Worm (Caenorhabditis elegans) whole organism, L1 larva: ENCODE measurements around the gene pod-1.

Experiments used
- C16A3.4 ChIP-seq: fragments of 150-350 bp; optimal IDR thresholded peaks from 2 replicates; lab custom pipeline; 2014; ENCODE audit warnings: missing biosample characterization, missing genetic modification characterization
- Y116A8C.19 ChIP-seq: sonication (generic microtip); optimal IDR thresholded peaks from 2 replicates; lab custom pipeline; 2016; ENCODE audit warnings: missing compliant biosample characterization, missing genetic modification characterization, borderline replicate concordance
- aha-1 ChIP-seq: fragments of 150-350 bp; optimal IDR thresholded peaks from 2 replicates; lab custom pipeline; 2014; ENCODE audit warnings: missing biosample characterization, missing genetic modification characterization
- aly-2 ChIP-seq: fragments of 150-350 bp; optimal IDR thresholded peaks from 2 replicates; lab custom pipeline; 2014; ENCODE audit warnings: missing biosample characterization, missing genetic modification characterization
- blmp-1 ChIP-seq: fragments of 150-350 bp; optimal IDR thresholded peaks from 2 replicates; lab custom pipeline; 2014; ENCODE audit warnings: missing biosample characterization, missing genetic modification characterization
- dpl-1 ChIP-seq, 3 experiments: fragments of 150-350 bp in 2 of 3; sonication (generic microtip) in 1 of 3; optimal IDR thresholded peaks; 2 replicates each; lab custom pipeline; 2014 to 2017; ENCODE audit warnings: missing biosample characterization in 3 of 3, missing genetic modification characterization in 3 of 3, missing genetic modification reagents in 3 of 3
- efl-1 ChIP-seq, 4 experiments: fragments of 150-350 bp; optimal IDR thresholded peaks in 3 of 4; peaks in 1 of 4; 1 replicate in 1 of 4; 2 replicates in 3 of 4; lab custom pipeline; 2014; ENCODE audit warnings: missing biosample characterization in 2 of 4, missing genetic modification characterization in 2 of 4, missing genetic modification reagents in 2 of 4
- efl-3 ChIP-seq: fragments of 200-800 bp; sonication (Bioruptor generic); optimal IDR thresholded peaks from 2 replicates; lab custom pipeline; 2018; ENCODE audit warnings: mild to moderate bottlenecking, missing genetic modification characterization, missing compliant biosample characterization
- egl-27 ChIP-seq, 2 experiments: fragments of 150-350 bp in 1 of 2; sonication (generic microtip); optimal IDR thresholded peaks; 3 replicates each; lab custom pipeline; 2017 to 2018; ENCODE audit warnings: missing biosample characterization in 2 of 2, missing genetic modification characterization in 2 of 2, missing genetic modification reagents in 2 of 2
- elt-3 ChIP-seq, 6 experiments: fragments of 150-350 bp in 1 of 6; sonication (generic microtip); optimal IDR thresholded peaks; 2 replicates each; lab custom pipeline; 2017 to 2018; ENCODE audit warnings: missing biosample characterization in 6 of 6, missing genetic modification characterization in 6 of 6, inconsistent platforms in 1 of 6
- ets-5 ChIP-seq: fragments of 200-800 bp; sonication (Bioruptor generic); IDR thresholded peaks from 2 replicates; pipeline ENCODE4 v1.3.6; 2022; ENCODE audit warnings: missing genetic modification characterization, missing compliant biosample characterization
- fkh-4 ChIP-seq: sonication (generic microtip); optimal IDR thresholded peaks from 2 replicates; lab custom pipeline; 2016; ENCODE audit warnings: missing compliant biosample characterization, missing genetic modification characterization, borderline replicate concordance
- fkh-8 ChIP-seq: sonication (generic microtip); optimal IDR thresholded peaks from 2 replicates; lab custom pipeline; 2016; ENCODE audit warnings: mild to moderate bottlenecking, missing genetic modification characterization, missing compliant biosample characterization
- grh-1 ChIP-seq: fragments of 200-800 bp; sonication (Bioruptor generic); IDR thresholded peaks from 2 replicates; pipeline ENCODE4 v1.3.6; 2022; ENCODE audit warnings: missing genetic modification reagents, missing genetic modification characterization, missing compliant biosample characterization
- hlh-4 ChIP-seq: sonication (generic microtip); optimal IDR thresholded peaks from 2 replicates; lab custom pipeline; 2016; ENCODE audit warnings: mild to moderate bottlenecking, missing genetic modification characterization, missing compliant biosample characterization
- hpl-2 ChIP-seq: fragments of 150-350 bp; optimal IDR thresholded peaks from 2 replicates; lab custom pipeline; 2014; ENCODE audit warnings: missing biosample characterization, missing genetic modification reagents, missing genetic modification characterization
- jun-1 ChIP-seq: fragments of 150-350 bp; optimal IDR thresholded peaks from 2 replicates; lab custom pipeline; 2014; ENCODE audit warnings: missing biosample characterization, missing genetic modification reagents, missing genetic modification characterization
- lin-14 ChIP-seq: fragments of 200-800 bp; sonication (Bioruptor generic); optimal IDR thresholded peaks from 2 replicates; lab custom pipeline; 2018; ENCODE audit warnings: mild to moderate bottlenecking, missing genetic modification characterization, moderate library complexity, missing compliant biosample characterization
- lin-15B ChIP-seq: fragments of 150-350 bp; sonication (generic microtip); optimal IDR thresholded peaks from 3 replicates; lab custom pipeline; 2014; ENCODE audit warnings: missing biosample characterization, missing genetic modification characterization
- lir-3 ChIP-seq: sonication (generic microtip); optimal IDR thresholded peaks from 2 replicates; lab custom pipeline; 2016; ENCODE audit warnings: mild to moderate bottlenecking, missing genetic modification characterization, moderate library complexity, missing compliant biosample characterization; ENCODE audit not compliant: poor library complexity
- mab-9 ChIP-seq: fragments of 200-800 bp; sonication (Bioruptor generic); IDR thresholded peaks from 2 replicates; pipeline ENCODE4 v1.3.6; 2022; ENCODE audit warnings: missing genetic modification reagents, missing genetic modification characterization, missing compliant biosample characterization
- mdl-1 ChIP-seq, 2 experiments: fragments of 150-350 bp; optimal IDR thresholded peaks; 2 replicates each; lab custom pipeline; 2014 to 2017; ENCODE audit warnings: missing biosample characterization in 2 of 2, missing genetic modification characterization in 2 of 2, inconsistent platforms in 1 of 2
- mep-1 ChIP-seq: fragments of 150-350 bp; optimal IDR thresholded peaks from 2 replicates; lab custom pipeline; 2014; ENCODE audit warnings: missing biosample characterization, missing genetic modification characterization
- nhr-11 ChIP-seq: fragments of 150-350 bp; optimal IDR thresholded peaks from 2 replicates; lab custom pipeline; 2014; ENCODE audit warnings: missing biosample characterization, missing genetic modification characterization
- nhr-12 ChIP-seq: sonication (generic microtip); optimal IDR thresholded peaks from 2 replicates; lab custom pipeline; 2017; ENCODE audit warnings: missing biosample characterization, missing genetic modification characterization
- nhr-20 ChIP-seq: sonication (generic microtip); optimal IDR thresholded peaks from 2 replicates; lab custom pipeline; 2016; ENCODE audit warnings: mild to moderate bottlenecking, missing genetic modification characterization, missing compliant biosample characterization
- nhr-237 ChIP-seq: fragments of 150-350 bp; optimal IDR thresholded peaks from 2 replicates; lab custom pipeline; 2014; ENCODE audit warnings: missing biosample characterization, missing genetic modification characterization
- nhr-77 ChIP-seq: fragments of 150-350 bp; optimal IDR thresholded peaks from 2 replicates; lab custom pipeline; 2014; ENCODE audit warnings: missing biosample characterization, missing genetic modification characterization
- nhr-84 ChIP-seq: sonication (generic microtip); optimal IDR thresholded peaks from 2 replicates; lab custom pipeline; 2017; ENCODE audit warnings: missing biosample characterization, missing genetic modification characterization
- nhr-85 ChIP-seq: sonication (generic microtip); peaks from one replicate; lab custom pipeline; 2016; ENCODE audit warnings: missing genetic modification characterization, inconsistent platforms, missing compliant biosample characterization
- nhr-90 ChIP-seq: sonication (generic microtip); optimal IDR thresholded peaks from 2 replicates; lab custom pipeline; 2016; ENCODE audit warnings: mild to moderate bottlenecking, missing genetic modification characterization, missing compliant biosample characterization; ENCODE audit not compliant: poor library complexity
- pax-3 ChIP-seq: fragments of 200-800 bp; sonication (Bioruptor generic); optimal IDR thresholded peaks from 2 replicates; lab custom pipeline; 2018; ENCODE audit warnings: mild to moderate bottlenecking, missing genetic modification characterization, moderate library complexity, missing compliant biosample characterization
- pqm-1 ChIP-seq: sonication (generic microtip); optimal IDR thresholded peaks from 3 replicates; lab custom pipeline; 2017; ENCODE audit warnings: missing biosample characterization, missing genetic modification characterization
- skn-1 ChIP-seq: fragments of 150-350 bp; optimal IDR thresholded peaks from 2 replicates; lab custom pipeline; 2014; ENCODE audit warnings: missing biosample characterization, missing genetic modification characterization
- snu-23 ChIP-seq: sonication (generic microtip); optimal IDR thresholded peaks from 2 replicates; lab custom pipeline; 2016; ENCODE audit warnings: missing genetic modification characterization, missing compliant biosample characterization
- sox-4 ChIP-seq: sonication (generic microtip); optimal IDR thresholded peaks from 2 replicates; lab custom pipeline; 2016; ENCODE audit warnings: missing genetic modification characterization, missing compliant biosample characterization
- sptf-1 ChIP-seq: fragments of 150-350 bp; optimal IDR thresholded peaks from 2 replicates; lab custom pipeline; 2014; ENCODE audit warnings: missing biosample characterization, missing genetic modification characterization
- swsn-7 ChIP-seq: sonication (generic microtip); optimal IDR thresholded peaks from 2 replicates; lab custom pipeline; 2016; ENCODE audit warnings: missing genetic modification characterization, missing compliant biosample characterization
- unc-130 ChIP-seq: fragments of 150-350 bp; optimal IDR thresholded peaks from 2 replicates; lab custom pipeline; 2017; ENCODE audit warnings: missing biosample characterization, missing genetic modification characterization, inconsistent platforms
- unc-86 ChIP-seq: sonication (generic microtip); optimal IDR thresholded peaks from 2 replicates; lab custom pipeline; 2016; ENCODE audit warnings: missing genetic modification characterization, missing compliant biosample characterization
- unc-98 ChIP-seq: fragments of 200-800 bp; sonication (Bioruptor generic); IDR thresholded peaks from 2 replicates; pipeline ENCODE4 v1.3.6; 2022; ENCODE audit warnings: missing genetic modification characterization, missing compliant biosample characterization
- vab-15 ChIP-seq: sonication (generic microtip); optimal IDR thresholded peaks from 2 replicates; lab custom pipeline; 2017; ENCODE audit warnings: missing genotype, mild to moderate bottlenecking, missing genetic modification characterization, missing compliant biosample characterization
- zip-4 ChIP-seq: fragments of 200-800 bp; sonication (Bioruptor generic); optimal IDR thresholded peaks from 2 replicates; lab custom pipeline; 2018; ENCODE audit warnings: mild to moderate bottlenecking, missing genetic modification characterization, moderate library complexity, missing compliant biosample characterization
- ztf-11 ChIP-seq, 2 experiments: sonication (generic microtip); optimal IDR thresholded peaks; 2 replicates each; lab custom pipeline; 2016 to 2017; ENCODE audit warnings: missing genetic modification characterization in 2 of 2, missing biosample characterization in 1 of 2, missing compliant biosample characterization in 1 of 2
- ztf-4 ChIP-seq: fragments of 150-350 bp; optimal IDR thresholded peaks from 2 replicates; lab custom pipeline; 2014; ENCODE audit warnings: missing biosample characterization, missing genetic modification characterization

Gene pod-1

ce11 chrIII:13474482-13474881 is 49.4 kb downstream of the pod-1 start (continued):
- TF ChIP-seq nhr-11 (tag; lab: Kevin White, UChicago) (no peak), fkh-8 (tag; lab: Kevin White, UChicago) (no peak), pax-3 (tag; lab: Kevin White, UChicago) (no peak), blmp-1 (tag; lab: Kevin White, UChicago) (no peak), lir-3 (peak; percentile 66), Y116A8C.19 (tag; lab: Kevin White, UChicago) (no peak), unc-86 (tag; lab: Kevin White, UChicago) (no peak), dpl-1 (GFP tag; optimal IDR thresholded peaks at IDR 0.05; lab: Kevin White, UChicago) (no peak), sox-4 (tag; lab: Kevin White, UChicago) (peak; percentile 28), nhr-90 (tag; lab: Kevin White, UChicago) (peak; percentile 42), ets-5 (GFP tag; lab: Robert Waterston, UW) (no peak), unc-130 (no peak), ztf-11 (tag; optimal IDR thresholded peaks at IDR 0.05; lab: Kevin White, UChicago) (peak in 1 of 2 experiments; percentile 53), grh-1 (no peak), unc-98 (peak; percentile 58), mep-1 (tag; lab: Kevin White, UChicago) (no peak), efl-1 (optimal IDR thresholded peaks at IDR 0.05; lab: Kevin White, UChicago) (peak; percentile 2 to 38), efl-1 (GFP tag; optimal IDR thresholded peaks at IDR 0.05 in 1 of 2; lab: Kevin White, UChicago) (peak in 1 of 2 experiments; percentile 82), nhr-12 (tag; lab: Kevin White, UChicago) (no peak)

- TF ChIP-seq ztf-4 (tag; lab: Kevin White, UChicago) (no peak), mdl-1 (tag; optimal IDR thresholded peaks at IDR 0.05; lab: Kevin White, UChicago) (no peak), ztf-11 (tag; optimal IDR thresholded peaks at IDR 0.05; lab: Kevin White, UChicago) (no peak)
- TF ChIP-seq, all 84 proteins: peak for 0
These were observed 52.4 kb downstream of the pod-1 start, which contains the start of gene pssy-2 for ce11 chrIII:13471504-13471903. Gene pssy-2 (plus strand): TSS chrIII:13471804.

- TF ChIP-seq lin-15B (tag; lab: Kevin White, UChicago) (peak; percentile 82), nhr-85 (tag; lab: Kevin White, UChicago) (peak; percentile 94), C16A3.4 (tag; lab: Kevin White, UChicago) (peak; percentile 95), pqm-1 (tag; lab: Kevin White, UChicago) (no peak), hpl-2 (GFP tag; lab: Kevin White, UChicago) (peak; percentile 83), lin-14 (GFP tag; lab: Kevin White, UChicago) (peak; percentile 90), blmp-1 (tag; lab: Kevin White, UChicago) (peak; percentile 91), nhr-84 (tag; lab: Kevin White, UChicago) (no peak), hlh-4 (tag; lab: Kevin White, UChicago) (no peak), aly-2 (peak; percentile 96), jun-1 (peak; percentile 86), swsn-7 (tag; lab: Kevin White, UChicago) (peak; percentile 97), mep-1 (tag; lab: Kevin White, UChicago) (peak; percentile 99), unc-98 (no peak; the same call in 1 of the 2 replicates), skn-1 (tag; lab: Kevin White, UChicago) (peak; percentile 91), fkh-4 (tag; lab: Kevin White, UChicago) (peak; percentile 70), zip-4 (GFP tag; lab: Kevin White, UChicago) (peak; percentile 86), egl-27 (tag; optimal IDR thresholded peaks at IDR 0.05; lab: Kevin White, UChicago) (no peak), pax-3 (tag; lab: Kevin White, UChicago) (peak; percentile 83), ztf-11 (tag; optimal IDR thresholded peaks at IDR 0.05; lab: Kevin White, UChicago) (peak in 1 of 2 experiments; percentile 78), snu-23 (GFP tag; lab: Kevin White, UChicago) (peak; percentile 98), efl-3 (GFP tag; lab: Kevin White, UChicago) (no peak), nhr-20 (peak; percentile 95), aha-1 (peak; percentile 72), vab-15 (tag; lab: Kevin White, UChicago) (no peak), nhr-90 (tag; lab: Kevin White, UChicago) (peak; percentile 94), elt-3 (tag; optimal IDR thresholded peaks at IDR 0.05; lab: Kevin White, UChicago) (peak in 2 of 6 experiments; percentile 86 to 87), efl-1 (optimal IDR thresholded peaks at IDR 0.05; lab: Kevin White, UChicago) (peak; percentile 90 to 94), efl-1 (GFP tag; optimal IDR thresholded peaks at IDR 0.05 in 1 of 2; lab: Kevin White, UChicago) (peak; percentile 88 to 99), nhr-237 (tag; lab: Kevin White, UChicago) (peak; percentile 55), mab-9 (GFP tag; lab: Robert Waterston, UW) (peak; percentile 81), sptf-1 (tag; lab: Kevin White, UChicago) (no peak), unc-86 (tag; lab: Kevin White, UChicago) (peak; percentile 95), lir-3 (peak; percentile 87), nhr-77 (tag; lab: Kevin White, UChicago) (peak; percentile 81)
These were observed 57.9 kb downstream of the pod-1 start, which contains the start of gene cdk-5 for ce11 chrIII:13465918-13466592. Gene cdk-5 (minus strand): TSS chrIII:13466342.
